Fruit fly (Drosophila melanogaster): Measurements from ENCODE around the gene CG42718.

DNA sequence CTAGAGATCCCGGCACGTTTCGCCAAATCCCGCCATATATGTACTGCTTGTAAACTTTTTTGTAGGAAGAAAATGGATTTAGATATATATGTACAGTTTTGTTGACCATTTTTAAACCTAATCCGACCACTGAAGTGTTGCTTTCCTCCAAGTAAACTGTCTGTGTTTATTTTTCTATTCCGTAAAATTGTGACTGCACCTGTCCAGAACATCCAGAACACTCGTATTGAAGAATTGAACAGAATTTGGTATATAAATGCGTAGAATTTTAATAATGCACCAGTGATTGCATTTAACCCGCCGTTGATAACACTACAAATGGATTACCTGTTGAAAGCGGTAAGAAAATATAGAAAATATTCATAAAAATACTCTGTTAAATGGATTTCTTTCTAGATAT, 17.1 kb downstream of the CG42718 start, which contains the start of gene CG43249:
- no peak for TF ChIP-seq Myc (optimal IDR thresholded peaks at IDR 0.05)
- TF ChIP-seq ttk (optimal IDR thresholded peaks at IDR 0.05): no peak
